Worm (Caenorhabditis elegans): ENCODE results near the gene F15A4.10.

DNA sequence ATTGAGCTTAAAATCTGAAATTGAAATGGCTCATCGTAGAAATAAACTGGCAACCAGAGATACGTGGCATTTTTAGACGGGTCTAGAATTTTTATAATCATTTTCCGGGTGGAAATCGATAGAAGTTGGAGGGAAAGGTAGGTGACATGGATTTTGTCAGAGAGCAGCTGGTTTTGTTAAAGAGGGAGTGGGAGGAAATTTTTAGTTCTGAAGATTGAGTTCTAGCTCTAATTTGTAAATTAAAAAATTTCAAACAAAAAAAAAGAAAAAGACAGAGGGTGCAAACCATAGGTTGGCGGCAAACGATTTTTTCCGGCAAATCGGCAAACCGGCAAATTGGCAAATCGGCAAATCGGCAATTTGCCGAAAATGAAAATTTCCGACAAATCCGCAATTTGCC lies 28.3 kb downstream of the F15A4.10 start, which contains the start of gene sre-32:
- TF ChIP-seq flt-1 (GFP tag; IDR thresholded peaks at IDR 0.05) = no peak
- TF ChIP-seq cog-1 (tag; optimal IDR thresholded peaks at IDR 0.05) = no peak
- TF ChIP-seq tab-1 (GFP tag; IDR thresholded peaks at IDR 0.05) = 0 out of 2 replicates have a peak, but pooled peaks have one; percentile 42
- no peak for TF ChIP-seq klf-2 (GFP tag; conservative IDR thresholded peaks at IDR 0.05)
- no peak for TF ChIP-seq ztf-23 (GFP tag; IDR thresholded peaks at IDR 0.05)

Data from whole organism, midembryonic.